Fruit fly (Drosophila melanogaster) whole organism, wandering third instar larva: ENCODE data around the gene RhoGAP68F.

Experiments used
- Abd-B ChIP-seq: fragments of >200 bp; optimal IDR thresholded peaks from 2 replicates; lab custom pipeline; 2017; ENCODE audit warnings: missing biosample characterization, missing genetic modification characterization
- CG32264 ChIP-seq: fragments of 200-800 bp; sonication (Bioruptor generic); optimal IDR thresholded peaks from 2 replicates; lab custom pipeline; 2016; ENCODE audit warnings: missing biosample characterization, missing genetic modification characterization
- CG9705 ChIP-seq: fragments of 200-800 bp; sonication (Bioruptor generic); optimal IDR thresholded peaks from 2 replicates; lab custom pipeline; 2018; ENCODE audit warnings: missing biosample characterization, mild to moderate bottlenecking, missing genetic modification characterization
- CrebA ChIP-seq: fragments of 200-800 bp; sonication (Bioruptor generic); optimal IDR thresholded peaks from 2 replicates; lab custom pipeline; 2016; ENCODE audit warnings: missing biosample characterization, mild to moderate bottlenecking, missing genetic modification characterization, borderline replicate concordance
- Dfd ChIP-seq: fragments of >200 bp; optimal IDR thresholded peaks from 2 replicates; lab custom pipeline; 2017; ENCODE audit warnings: missing biosample characterization, missing genetic modification characterization
- Dif ChIP-seq: fragments of 200-275, 200-300 bp; sonication (Bioruptor generic); optimal IDR thresholded peaks from 2 replicates; lab custom pipeline; 2018; ENCODE audit warnings: missing biosample characterization, missing genetic modification characterization; ENCODE audit not compliant: partially characterized antibody
- GATAd ChIP-seq: sonication (Bioruptor generic); optimal IDR thresholded peaks from 2 replicates; lab custom pipeline; 2016; ENCODE audit warnings: missing biosample characterization, missing genetic modification characterization
- HLH106 ChIP-seq: fragments of 200-800 bp; optimal IDR thresholded peaks from 3 replicates; lab custom pipeline; 2019; ENCODE audit warnings: missing biosample characterization, mild to moderate bottlenecking, missing genetic modification characterization, moderate library complexity
- Hnf4 ChIP-seq: fragments of 200-800 bp; sonication (Bioruptor generic); optimal IDR thresholded peaks from 2 replicates; lab custom pipeline; 2016; ENCODE audit warnings: missing biosample characterization, mild to moderate bottlenecking, missing genetic modification characterization
- Hr78 ChIP-seq: fragments of >200 bp; optimal IDR thresholded peaks from 2 replicates; lab custom pipeline; 2017; ENCODE audit warnings: missing biosample characterization, missing genetic modification characterization
- Hr83 ChIP-seq: fragments of 200-300 bp; sonication (Bioruptor generic); optimal IDR thresholded peaks from 2 replicates; lab custom pipeline; 2016; ENCODE audit warnings: missing biosample characterization, mild to moderate bottlenecking, missing genetic modification characterization, moderate library complexity; ENCODE audit not compliant: poor library complexity, severe bottlenecking
- Jra ChIP-seq: sonication (Bioruptor generic); optimal IDR thresholded peaks from 2 replicates; lab custom pipeline; 2016; ENCODE audit warnings: missing biosample characterization, missing genetic modification characterization
- Mio ChIP-seq: sonication (Bioruptor generic); optimal IDR thresholded peaks from 2 replicates; lab custom pipeline; 2016; ENCODE audit warnings: missing biosample characterization, missing genetic modification characterization
- Myc ChIP-seq: fragments of >200 bp; optimal IDR thresholded peaks from 2 replicates; lab custom pipeline; 2017
- N ChIP-seq: fragments of >200 bp; optimal IDR thresholded peaks from 2 replicates; lab custom pipeline; 2018; ENCODE audit warnings: missing biosample characterization, missing external identifiers, missing genetic modification characterization
- OdsH ChIP-seq: fragments of 200-800 bp; sonication (Bioruptor generic); optimal IDR thresholded peaks from 2 replicates; lab custom pipeline; 2016; ENCODE audit warnings: missing biosample characterization, mild to moderate bottlenecking, missing genetic modification characterization
- Rel ChIP-seq, 2 experiments: fragments of 200-800 bp; sonication (Bioruptor generic) in 1 of 2; optimal IDR thresholded peaks; 2 replicates in 1 of 2; 3 replicates in 1 of 2; lab custom pipeline; 2016 to 2019; ENCODE audit warnings: mild to moderate bottlenecking in 2 of 2, missing biosample characterization in 2 of 2, missing genetic modification characterization in 2 of 2, moderate library complexity in 1 of 2
- Sp1 ChIP-seq: fragments of 200-800 bp; sonication (Bioruptor generic); optimal IDR thresholded peaks from 3 replicates; lab custom pipeline; 2019; ENCODE audit warnings: missing biosample characterization, mild to moderate bottlenecking, missing genetic modification characterization, moderate library complexity
- Vsx2 ChIP-seq: fragments of 200-300, 225-300 bp; sonication (Bioruptor generic); optimal IDR thresholded peaks from 2 replicates; lab custom pipeline; 2018; ENCODE audit warnings: missing biosample characterization, missing genetic modification characterization; ENCODE audit not compliant: partially characterized antibody
- br ChIP-seq: fragments of 200-800 bp; sonication (Bioruptor generic); optimal IDR thresholded peaks from 2 replicates; lab custom pipeline; 2016; ENCODE audit warnings: missing biosample characterization, missing genetic modification characterization
- brk ChIP-seq: fragments of 200-800 bp; sonication (Bioruptor generic); optimal IDR thresholded peaks from 2 replicates; lab custom pipeline; 2016; ENCODE audit warnings: missing biosample characterization, mild to moderate bottlenecking, missing genetic modification characterization
- dl ChIP-seq, 2 experiments: fragments of 175-275, 200-275 bp in 1 of 2; fragments of 200-275 bp in 1 of 2; sonication (Bioruptor generic); optimal IDR thresholded peaks; lab custom pipeline; 2018; ENCODE audit warnings: mild to moderate bottlenecking in 2 of 2, missing biosample characterization in 2 of 2, missing genetic modification characterization in 2 of 2, moderate library complexity in 2 of 2; ENCODE audit not compliant: partially characterized antibody in 2 of 2, insufficient read depth in 1 of 2
- dmrt93B ChIP-seq: fragments of 200-800 bp; sonication (Bioruptor generic); optimal IDR thresholded peaks from 2 replicates; lab custom pipeline; 2018; ENCODE audit warnings: missing biosample characterization, mild to moderate bottlenecking, missing genetic modification characterization
- dsf ChIP-seq: sonication (Bioruptor generic); optimal IDR thresholded peaks from 2 replicates; lab custom pipeline; 2016; ENCODE audit warnings: missing biosample characterization, missing genetic modification characterization, borderline replicate concordance
- ey ChIP-seq: fragments of 200-800 bp; sonication (Bioruptor generic); optimal IDR thresholded peaks from 2 replicates; lab custom pipeline; 2016; ENCODE audit warnings: missing biosample characterization, missing genetic modification characterization
- foxo ChIP-seq, 2 experiments: fragments of 200-800 bp; sonication (Bioruptor generic); optimal IDR thresholded peaks; 2 replicates in 1 of 2; 3 replicates in 1 of 2; lab custom pipeline; 2016 to 2017; ENCODE audit warnings: missing biosample characterization in 2 of 2, missing genetic modification characterization in 2 of 2
- fru ChIP-seq: fragments of 200-800 bp; sonication (Bioruptor generic); optimal IDR thresholded peaks from 3 replicates; lab custom pipeline; 2016; ENCODE audit warnings: missing biosample characterization, mild to moderate bottlenecking, missing genetic modification characterization
- h ChIP-seq: fragments of 200-800 bp; sonication (Bioruptor generic); optimal IDR thresholded peaks from 3 replicates; lab custom pipeline; 2016; ENCODE audit warnings: missing biosample characterization, mild to moderate bottlenecking, missing genetic modification characterization
- jim ChIP-seq: fragments of 175-275, 200-325 bp; sonication (Bioruptor generic); optimal IDR thresholded peaks from 2 replicates; lab custom pipeline; 2016; ENCODE audit warnings: missing biosample characterization, mild to moderate bottlenecking, missing genetic modification characterization
- lola ChIP-seq: fragments of >200 bp; optimal IDR thresholded peaks from 2 replicates; lab custom pipeline; 2017; ENCODE audit warnings: missing biosample characterization, missing genetic modification characterization
- pan ChIP-seq: fragments of >200 bp; optimal IDR thresholded peaks from 2 replicates; lab custom pipeline; 2017
- psq ChIP-seq: fragments of 200-800 bp; sonication (Bioruptor generic); optimal IDR thresholded peaks from 3 replicates; lab custom pipeline; 2017; ENCODE audit warnings: missing biosample characterization, mild to moderate bottlenecking, missing genetic modification characterization, moderate library complexity
- rgr ChIP-seq: fragments of 200-800 bp; sonication (Bioruptor generic); optimal IDR thresholded peaks from 3 replicates; lab custom pipeline; 2016; ENCODE audit warnings: missing biosample characterization, mild to moderate bottlenecking, missing genetic modification characterization
- sage ChIP-seq: fragments of 200-800 bp; sonication (Bioruptor generic); optimal IDR thresholded peaks from 2 replicates; lab custom pipeline; 2016; ENCODE audit warnings: missing biosample characterization, mild to moderate bottlenecking, missing genetic modification characterization
- sv ChIP-seq: fragments of 200-800 bp; sonication (Bioruptor generic); optimal IDR thresholded peaks from 3 replicates; lab custom pipeline; 2016; ENCODE audit warnings: missing biosample characterization, missing genetic modification characterization
- tai ChIP-seq: sonication (Bioruptor generic); optimal IDR thresholded peaks from 2 replicates; lab custom pipeline; 2016; ENCODE audit warnings: missing biosample characterization, missing genetic modification characterization
- usp ChIP-seq: fragments of >200 bp; optimal IDR thresholded peaks from 2 replicates; lab custom pipeline; 2017; ENCODE audit warnings: missing biosample characterization, missing genetic modification characterization
- woc ChIP-seq: sonication (Bioruptor generic); optimal IDR thresholded peaks from 2 replicates; lab custom pipeline; 2016; ENCODE audit warnings: missing biosample characterization, mild to moderate bottlenecking, missing genetic modification characterization

RhoGAP68F gene

DNA sequence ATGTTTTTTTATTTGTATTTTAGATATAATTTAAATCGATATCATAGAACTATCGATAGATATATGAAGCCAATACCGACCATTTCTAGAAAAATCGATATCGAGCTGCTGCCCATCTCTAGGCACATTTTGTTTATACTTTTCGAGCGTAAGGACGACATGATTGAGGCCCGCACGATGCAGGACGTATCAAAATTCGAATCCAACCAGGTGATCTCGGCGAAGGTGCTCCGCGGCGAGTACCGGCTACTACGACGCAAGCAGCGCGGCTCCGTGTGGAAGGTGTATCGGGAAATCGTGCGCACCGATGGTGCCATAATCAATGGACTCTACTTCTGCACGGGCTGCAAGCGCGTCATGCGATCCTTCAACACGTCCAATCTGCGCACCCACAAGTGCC lies 20.5 kb upstream of the RhoGAP68F start, which contains the start of gene ssp:
ssp (plus strand) TSS at position 102 of the 400 bp plus-strand sequence.
- TF ChIP-seq Rel (GFP tag; optimal IDR thresholded peaks at IDR 0.05; lab: Kevin White, UChicago) (no peak), Rel (tag; optimal IDR thresholded peaks at IDR 0.05; lab: Kevin White, UChicago) (no peak), tai (GFP tag; lab: Kevin White, UChicago) (no peak), Vsx2 (GFP tag; lab: Kevin White, UChicago) (no peak), pan (lab: Kevin White, UChicago) (no peak), Abd-B (GFP tag; lab: Kevin White, UChicago) (no peak), N (GFP tag; lab: Kevin White, UChicago) (no peak), GATAd (GFP tag; lab: Kevin White, UChicago) (no peak), Myc (lab: Kevin White, UChicago) (no peak), h (GFP tag; lab: Kevin White, UChicago) (no peak)

DNA sequence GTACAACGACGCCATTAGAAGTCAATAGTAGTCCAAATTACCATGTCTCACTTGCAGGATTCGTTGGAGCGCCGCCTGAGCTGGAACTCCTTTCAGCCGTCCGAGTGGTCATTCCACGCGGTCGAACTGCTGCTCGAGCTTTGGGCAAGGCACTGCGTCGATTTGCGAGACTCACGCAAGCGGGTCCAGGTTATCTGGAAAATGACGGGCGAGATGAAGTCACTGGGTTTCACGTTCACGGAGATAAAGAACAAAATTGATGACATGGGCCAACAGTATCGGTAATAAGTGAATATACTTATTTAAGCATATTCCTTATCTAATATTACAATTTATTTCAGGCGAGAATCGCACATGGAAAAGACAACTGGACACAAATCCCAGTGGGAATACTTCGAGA lies 20.0 kb upstream of the RhoGAP68F start:
- TF ChIP-seq CG9705 (no peak), CrebA (no peak), sv (no peak)

DNA sequence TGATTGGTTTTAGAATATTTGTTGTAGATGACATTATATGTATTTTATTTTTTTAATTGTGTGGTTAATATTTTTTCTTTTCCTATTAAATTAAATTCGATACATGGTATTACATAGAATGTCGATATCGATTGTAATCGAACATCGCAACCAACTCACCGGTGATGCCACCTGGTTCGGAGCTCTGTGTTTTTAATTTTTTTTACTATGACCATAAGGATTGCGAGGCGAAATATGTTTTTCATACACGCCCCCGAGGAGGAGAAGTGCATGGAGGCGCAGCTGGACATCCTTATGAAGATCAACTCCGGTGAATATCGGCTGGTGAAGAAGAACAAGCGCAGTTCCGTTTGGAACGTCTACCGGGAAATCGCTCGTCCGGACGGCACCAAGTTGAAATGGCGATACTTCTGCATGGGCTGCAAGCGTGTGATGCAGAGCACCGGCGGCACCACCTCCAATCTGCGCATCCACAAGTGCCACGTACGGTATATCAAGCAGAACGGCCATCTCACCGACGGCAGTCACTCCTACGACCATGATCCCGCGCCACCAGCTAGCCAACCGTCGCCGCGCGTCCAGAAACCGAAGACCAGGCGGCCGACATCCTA lies 18.7 kb upstream of the RhoGAP68F start, which contains the start of gene CG11560:
CG11560 (plus strand) TSS at position 145 of the 611 bp plus-strand sequence.
- TF ChIP-seq OdsH (no peak), Hnf4 (GFP tag; lab: Kevin White, UChicago) (no peak)

DNA sequence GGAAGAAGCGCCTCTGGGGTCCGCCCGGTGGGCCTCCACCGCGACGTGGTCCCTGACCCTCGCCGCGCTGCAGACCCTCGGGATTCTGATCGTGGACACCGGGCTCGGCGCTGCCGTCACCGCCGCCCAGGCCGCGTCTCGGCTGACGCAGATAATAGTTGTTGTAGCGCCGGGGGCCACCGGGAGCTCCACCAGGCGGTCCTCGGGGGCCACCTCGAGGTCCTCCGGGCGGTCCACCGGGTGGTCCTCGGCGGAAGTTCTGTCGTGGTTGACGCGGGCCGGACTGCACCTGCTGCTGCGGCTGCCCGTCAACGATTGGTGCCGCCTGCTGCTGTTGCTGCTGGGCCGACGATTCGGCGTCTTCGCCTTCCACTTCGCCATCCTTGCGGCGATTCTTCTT lies 15.8 kb upstream of the RhoGAP68F start:
- TF ChIP-seq OdsH = no peak
- no peak for TF ChIP-seq foxo (GFP tag; optimal IDR thresholded peaks at IDR 0.05; lab: Kevin White, UChicago)
- TF ChIP-seq Dfd (GFP tag; lab: Kevin White, UChicago) = peak; percentile 99
- no peak for TF ChIP-seq dsf (GFP tag; lab: Kevin White, UChicago)
- TF ChIP-seq N (GFP tag; lab: Kevin White, UChicago) = no peak

DNA sequence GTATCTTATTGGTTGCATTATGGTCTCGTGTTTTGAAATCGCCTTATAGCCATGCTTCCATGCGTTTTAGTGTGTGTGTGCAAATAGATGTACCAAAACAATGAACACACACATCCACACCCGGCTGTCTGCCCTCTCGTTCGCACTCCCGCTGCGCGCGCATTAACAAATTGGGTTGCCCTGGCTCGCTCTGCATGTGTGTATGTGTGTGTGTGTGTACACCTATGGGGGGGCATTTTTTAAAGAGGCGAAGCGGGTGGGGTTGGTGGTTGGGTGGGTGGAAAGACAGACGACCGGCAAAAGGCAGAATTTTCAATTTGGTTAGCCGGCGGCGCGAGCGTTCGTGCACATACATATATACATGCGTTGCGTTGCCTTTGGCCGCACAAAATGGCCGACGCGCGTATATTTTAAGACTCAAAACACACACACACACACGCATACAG lies 14.5 kb upstream of the RhoGAP68F start:
- TF ChIP-seq OdsH = no peak
- TF ChIP-seq brk (GFP tag; lab: Kevin White, UChicago) = no peak
- TF ChIP-seq GATAd (GFP tag; lab: Kevin White, UChicago) = no peak
- no peak for TF ChIP-seq dmrt93B (GFP tag; lab: Kevin White, UChicago)
- TF ChIP-seq h (GFP tag; lab: Kevin White, UChicago) = peak; percentile 74
- TF ChIP-seq Abd-B (GFP tag; lab: Kevin White, UChicago) = peak; percentile 58
- TF ChIP-seq Hr83 = peak; percentile 87
- no peak for TF ChIP-seq Myc (lab: Kevin White, UChicago)
- no peak for TF ChIP-seq pan (lab: Kevin White, UChicago)
- TF ChIP-seq CG9705 = peak; percentile 6
- TF ChIP-seq rgr (GFP tag; lab: Kevin White, UChicago) = peak; percentile 54
- TF ChIP-seq psq (GFP tag; lab: Kevin White, UChicago) = peak; percentile 47
- TF ChIP-seq Mio (GFP tag; lab: Kevin White, UChicago) = no peak
- TF ChIP-seq Hnf4 (GFP tag; lab: Kevin White, UChicago) = no peak
- no peak for TF ChIP-seq jim (GFP tag; lab: Kevin White, UChicago)
- no peak for TF ChIP-seq Dfd (GFP tag; lab: Kevin White, UChicago)
- no peak for TF ChIP-seq sv
- peak; percentile 73 for TF ChIP-seq Dif
- TF ChIP-seq fru (GFP tag; lab: Kevin White, UChicago) = no peak
- peak in 1 of 2 experiments; percentile 34 for TF ChIP-seq foxo (GFP tag; optimal IDR thresholded peaks at IDR 0.05; lab: Kevin White, UChicago)
- no peak for TF ChIP-seq dsf (GFP tag; lab: Kevin White, UChicago)
- TF ChIP-seq lola (GFP tag; lab: Kevin White, UChicago) = no peak
- TF ChIP-seq CG32264 = no peak
- peak; percentile 36 for TF ChIP-seq Sp1 (GFP tag; lab: Kevin White, UChicago)
- TF ChIP-seq Rel (GFP tag; optimal IDR thresholded peaks at IDR 0.05; lab: Kevin White, UChicago) = no peak
- peak; percentile 76 for TF ChIP-seq Rel (tag; optimal IDR thresholded peaks at IDR 0.05; lab: Kevin White, UChicago)
- no peak for TF ChIP-seq usp (GFP tag; lab: Kevin White, UChicago)
- TF ChIP-seq ey (GFP tag; lab: Kevin White, UChicago) = no peak
- TF ChIP-seq dl (GFP tag; optimal IDR thresholded peaks at IDR 0.05; lab: Kevin White, UChicago; ENCODE audit: insufficient read depth in 1 of 2, partially characterized antibody in 2 of 2) = no peak
- TF ChIP-seq HLH106 = peak; percentile 36
- TF ChIP-seq N (GFP tag; lab: Kevin White, UChicago) = peak; percentile 93
- TF ChIP-seq Hr78 (GFP tag; lab: Kevin White, UChicago) = peak; percentile 68
- no peak for TF ChIP-seq woc (GFP tag; lab: Kevin White, UChicago)
- TF ChIP-seq Vsx2 (GFP tag; lab: Kevin White, UChicago) = no peak
- TF ChIP-seq Jra (GFP tag; lab: Kevin White, UChicago) = no peak
- no peak for TF ChIP-seq tai (GFP tag; lab: Kevin White, UChicago)
- TF ChIP-seq br (GFP tag; lab: Kevin White, UChicago) = no peak
- no peak for TF ChIP-seq sage (GFP tag; lab: Kevin White, UChicago)
- TF ChIP-seq CrebA = no peak
